Fruit fly (Drosophila melanogaster): ENCODE data around the gene CG46310.

The CG46310 gene

dm6 chr3R:23149021-23149571 lies 24.6 kb upstream of the CG46310 start (continued):
- no peak for TF ChIP-seq CG4318 (GFP tag; optimal IDR thresholded peaks at IDR 0.05)
- TF ChIP-seq CG11294 (GFP tag; IDR thresholded peaks at IDR 0.05): peak; percentile 58
- TF ChIP-seq CG11762 (GFP tag; optimal IDR thresholded peaks at IDR 0.05; ENCODE audit: insufficient read depth): peak; percentile 53
- TF ChIP-seq Eip78C (GFP tag): peak; percentile 94
- TF ChIP-seq vri (GFP tag; optimal IDR thresholded peaks at IDR 0.05): peak; percentile 73
- TF ChIP-seq CG6792 (GFP tag; optimal IDR thresholded peaks at IDR 0.05): peak; percentile 76
- TF ChIP-seq Ets21C (GFP tag; optimal IDR thresholded peaks at IDR 0.05): peak; percentile 8
- TF ChIP-seq dac (GFP tag; optimal IDR thresholded peaks at IDR 0.05): no peak
- TF ChIP-seq Ets96B (tag; optimal IDR thresholded peaks at IDR 0.05): peak; percentile 89
- TF ChIP-seq eg (GFP tag; IDR thresholded peaks at IDR 0.05): 0 out of 3 replicates have a peak, but pooled peaks have one; percentile 34
- TF ChIP-seq CG6808 (GFP tag; optimal IDR thresholded peaks at IDR 0.05): peak; percentile 92
- TF ChIP-seq CG3032 (tag; optimal IDR thresholded peaks at IDR 0.05): peak; percentile 90
- no peak for TF ChIP-seq Lpt (GFP tag; optimal IDR thresholded peaks at IDR 0.05)
- no peak for TF ChIP-seq Hr38 (GFP tag; optimal IDR thresholded peaks at IDR 0.05)
- peak; percentile 63 for TF ChIP-seq CG1621 (tag; optimal IDR thresholded peaks at IDR 0.05)
- TF ChIP-seq CG16779 (tag; optimal IDR thresholded peaks at IDR 0.05): peak; percentile 78
- TF ChIP-seq CG8319 (GFP tag; optimal IDR thresholded peaks at IDR 0.05): peak; percentile 24
- peak; percentile 87 for TF ChIP-seq CG34406 (GFP tag; optimal IDR thresholded peaks at IDR 0.05)
- peak; percentile 75 for TF ChIP-seq OdsH (GFP tag; optimal IDR thresholded peaks at IDR 0.05)

dm6 chr3R:23156347-23156864 lies 17.3 kb upstream of the CG46310 start:
- TF ChIP-seq lz (GFP tag; optimal IDR thresholded peaks at IDR 0.05) (no peak), CG6808 (GFP tag; optimal IDR thresholded peaks at IDR 0.05) (no peak), spab (GFP tag; optimal IDR thresholded peaks at IDR 0.05) (no peak), CG10669 (GFP tag; optimal IDR thresholded peaks at IDR 0.05) (no peak), CG6163 (GFP tag; IDR thresholded peaks at IDR 0.05) (no peak), acj6 (GFP tag; optimal IDR thresholded peaks at IDR 0.05) (no peak), CG11762 (GFP tag; optimal IDR thresholded peaks at IDR 0.05; ENCODE audit: insufficient read depth) (no peak), svp (GFP tag) (no peak), pdm3 (GFP tag; optimal IDR thresholded peaks at IDR 0.05) (no peak), Sox14 (GFP tag; optimal IDR thresholded peaks at IDR 0.05) (no peak), eg (GFP tag; IDR thresholded peaks at IDR 0.05) (no peak), Hr4 (GFP tag; optimal IDR thresholded peaks at IDR 0.05) (no peak), CG15336 (GFP tag; IDR thresholded peaks at IDR 0.05) (no peak), topi (GFP tag; optimal IDR thresholded peaks at IDR 0.05) (no peak), CG3032 (tag; optimal IDR thresholded peaks at IDR 0.05) (no peak), fd85E (GFP tag; optimal IDR thresholded peaks at IDR 0.05) (no peak)

dm6 chr3R:23156865-23157515 lies 16.7 kb upstream of the CG46310 start:
- TF ChIP-seq Eip75B (GFP tag; optimal IDR thresholded peaks at IDR 0.05): no peak
- no peak for TF ChIP-seq dac (GFP tag; optimal IDR thresholded peaks at IDR 0.05)
- TF ChIP-seq Sox15 (GFP tag; optimal IDR thresholded peaks at IDR 0.05): no peak
- TF ChIP-seq ss (GFP tag; optimal IDR thresholded peaks at IDR 0.05): peak; percentile 60 to 75
- TF ChIP-seq spab (GFP tag; optimal IDR thresholded peaks at IDR 0.05): peak; percentile 27
- no peak for TF ChIP-seq salr (GFP tag; optimal IDR thresholded peaks at IDR 0.05)
- TF ChIP-seq CG6808 (GFP tag; optimal IDR thresholded peaks at IDR 0.05): peak; percentile 45
- TF ChIP-seq svp (GFP tag): peak; percentile 93
- peak; percentile 59 for TF ChIP-seq Eip78C (GFP tag)
- peak; percentile 6 for TF ChIP-seq fd59A (GFP tag; optimal IDR thresholded peaks at IDR 0.05)
- TF ChIP-seq Blimp-1 (GFP tag; optimal IDR thresholded peaks at IDR 0.05): peak; percentile 95
- TF ChIP-seq CG8632 (GFP tag; optimal IDR thresholded peaks at IDR 0.05): no peak
- no peak for TF ChIP-seq Met (GFP tag; optimal IDR thresholded peaks at IDR 0.05)
- TF ChIP-seq CG6163 (GFP tag; IDR thresholded peaks at IDR 0.05): peak; percentile 67
- peak; percentile 33 for TF ChIP-seq CG3032 (tag; optimal IDR thresholded peaks at IDR 0.05)
- no peak for TF ChIP-seq pdm3 (GFP tag; optimal IDR thresholded peaks at IDR 0.05)
- peak; percentile 14 for TF ChIP-seq CG3919 (GFP tag; optimal IDR thresholded peaks at IDR 0.05)
- no peak for TF ChIP-seq Ets21C (GFP tag; optimal IDR thresholded peaks at IDR 0.05)
- no peak for TF ChIP-seq CG15336 (GFP tag; IDR thresholded peaks at IDR 0.05)
- no peak for TF ChIP-seq CG6792 (GFP tag; optimal IDR thresholded peaks at IDR 0.05)
- peak; percentile 50 for TF ChIP-seq CG6854 (GFP tag; optimal IDR thresholded peaks at IDR 0.05)
- peak; percentile 73 for TF ChIP-seq dsx (GFP tag; optimal IDR thresholded peaks at IDR 0.05; ENCODE audit: poor library complexity, severe bottlenecking)
- peak; percentile 49; the same call in 2 of the 3 replicates for TF ChIP-seq CG8119 (GFP tag; IDR thresholded peaks at IDR 0.05)
- peak; percentile 92 for TF ChIP-seq CG8319 (GFP tag; optimal IDR thresholded peaks at IDR 0.05)
- TF ChIP-seq Gug (GFP tag; IDR thresholded peaks at IDR 0.05): 0 out of 2 replicates have a peak, but pooled peaks have one; percentile 24
- peak; percentile 29 for TF ChIP-seq Ets96B (tag; optimal IDR thresholded peaks at IDR 0.05)
- peak; percentile 91 for TF ChIP-seq fkh (GFP tag; optimal IDR thresholded peaks at IDR 0.05)
